Worm (Caenorhabditis elegans) whole organism, mixed stage, embryonic: ENCODE measurements around the gene C05B5.16.

Source experiments
- cnd-1 ChIP-seq: fragments of 200-800 bp; sonication (Bioruptor generic); optimal IDR thresholded peaks from 2 replicates; lab custom pipeline; 2018; ENCODE audit warnings: mild to moderate bottlenecking, missing genetic modification characterization, missing compliant biosample characterization
- elt-1 ChIP-seq: sonication (generic microtip); optimal IDR thresholded peaks from 2 replicates; lab custom pipeline; 2017; ENCODE audit warnings: missing genetic modification characterization, mild to moderate bottlenecking, missing compliant biosample characterization, antibody characterized with exemption, moderate library complexity, borderline replicate concordance; ENCODE audit not compliant: insufficient read depth
- elt-3 ChIP-seq: fragments of 150-350 bp; optimal IDR thresholded peaks from 2 replicates; lab custom pipeline; 2014; ENCODE audit warnings: missing biosample characterization, missing genetic modification characterization
- ham-2 ChIP-seq: fragments of 200-800 bp; sonication (Bioruptor generic); optimal IDR thresholded peaks from 2 replicates; lab custom pipeline; 2018; ENCODE audit warnings: mild to moderate bottlenecking, missing genetic modification characterization, missing compliant biosample characterization
- lin-13 ChIP-seq: fragments of 150-350 bp; optimal IDR thresholded peaks from 2 replicates; lab custom pipeline; 2014; ENCODE audit warnings: missing biosample characterization, missing genetic modification characterization
- lsy-2 ChIP-seq: fragments of 150-350 bp; optimal IDR thresholded peaks from 2 replicates; lab custom pipeline; 2014; ENCODE audit warnings: missing biosample characterization, missing genetic modification characterization
- mls-2 ChIP-seq: sonication (generic microtip); optimal IDR thresholded peaks from 2 replicates; lab custom pipeline; 2016; ENCODE audit warnings: mild to moderate bottlenecking, missing genetic modification characterization, moderate library complexity, missing compliant biosample characterization
- nhr-12 ChIP-seq: fragments of 150-350 bp; optimal IDR thresholded peaks from 2 replicates; lab custom pipeline; 2014; ENCODE audit warnings: missing biosample characterization, missing genetic modification characterization
- nhr-237 ChIP-seq: fragments of 150-350 bp; optimal IDR thresholded peaks from 2 replicates; lab custom pipeline; 2014; ENCODE audit warnings: missing biosample characterization, missing genetic modification characterization
- pha-4 ChIP-seq: fragments of 150-350 bp; optimal IDR thresholded peaks from 2 replicates; lab custom pipeline; 2018; ENCODE audit warnings: missing biosample characterization, missing genetic modification reagents, missing genetic modification characterization
- tbx-8 ChIP-seq: fragments of 200-800 bp; sonication (Bioruptor generic); optimal IDR thresholded peaks from 2 replicates; lab custom pipeline; 2018; ENCODE audit warnings: mild to moderate bottlenecking, missing genetic modification characterization, moderate library complexity, missing compliant biosample characterization
- unc-62 ChIP-seq: fragments of 150-350 bp; optimal IDR thresholded peaks from 2 replicates; lab custom pipeline; 2014; ENCODE audit warnings: missing biosample characterization, missing genetic modification reagents, missing genetic modification characterization
- zip-8 ChIP-seq: fragments of 150-350 bp; optimal IDR thresholded peaks from 2 replicates; lab custom pipeline; 2014; ENCODE audit warnings: missing biosample characterization, missing genetic modification characterization
- ztf-11 ChIP-seq: fragments of 150-350 bp; optimal IDR thresholded peaks from 2 replicates; lab custom pipeline; 2014; ENCODE audit warnings: missing biosample characterization, missing genetic modification characterization

DNA sequence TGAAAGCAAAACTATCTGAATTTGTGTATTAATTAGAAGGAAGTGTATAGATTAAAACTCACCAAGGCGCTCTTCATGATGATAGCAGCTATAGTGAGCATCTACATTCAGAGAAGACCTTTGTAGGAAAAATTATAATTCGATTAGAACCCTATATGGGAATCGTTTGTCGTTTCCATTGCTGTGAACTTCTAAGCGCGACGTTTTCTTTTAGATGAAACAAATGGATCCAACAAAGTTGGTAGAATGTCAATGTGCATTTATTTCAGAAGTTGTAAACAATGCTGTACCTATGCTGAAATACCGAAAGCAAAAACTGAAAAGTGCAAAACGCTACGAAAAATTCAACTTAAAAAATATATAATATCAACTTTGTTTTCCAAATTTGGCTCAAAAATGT, 43.8 kb downstream of the C05B5.16 start, which contains the start of gene T16G12.10:
- no peak for TF ChIP-seq elt-3 (tag; lab: Kevin White, UChicago)
- TF ChIP-seq nhr-237 (tag; lab: Kevin White, UChicago), result no peak
- no peak for TF ChIP-seq lin-13
- TF ChIP-seq ztf-11 (tag; lab: Kevin White, UChicago), result no peak
- no peak for TF ChIP-seq unc-62 (GFP tag; lab: Kevin White, UChicago)
- TF ChIP-seq pha-4, result no peak
- no peak for TF ChIP-seq lsy-2 (tag; lab: Kevin White, UChicago)
- TF ChIP-seq ham-2 (GFP tag; lab: Kevin White, UChicago), result no peak
- TF ChIP-seq tbx-8 (GFP tag; lab: Kevin White, UChicago), result no peak
- no peak for TF ChIP-seq zip-8
- TF ChIP-seq nhr-12, result no peak
- no peak for TF ChIP-seq cnd-1 (tag; lab: Kevin White, UChicago)
- no peak for TF ChIP-seq mls-2 (tag; lab: Kevin White, UChicago)
- TF ChIP-seq elt-1 (tag; lab: Kevin White, UChicago), result no peak
